Worm (Caenorhabditis elegans): ENCODE results near the gene srbc-21.

Gene srbc-21

ce11 chrV:2177307-2177764 is 22.0 kb downstream of the srbc-21 start, which contains the start of gene srbc-17:
srbc-17 (plus strand) TSS chrV:2177714.
- TF ChIP-seq mep-1 (tag; optimal IDR thresholded peaks at IDR 0.05) (no peak), nhr-76 (tag; optimal IDR thresholded peaks at IDR 0.05) (no peak), ceh-83 (GFP tag; optimal IDR thresholded peaks at IDR 0.05) (no peak), ceh-39 (tag; optimal IDR thresholded peaks at IDR 0.05) (no peak), drap-1 (GFP tag; optimal IDR thresholded peaks at IDR 0.05) (no peak), elt-3 (tag; optimal IDR thresholded peaks at IDR 0.05) (no peak), lin-32 (GFP tag; optimal IDR thresholded peaks at IDR 0.05) (no peak), sem-2 (GFP tag; optimal IDR thresholded peaks at IDR 0.05) (no peak), nhr-2 (tag; optimal IDR thresholded peaks at IDR 0.05) (no peak), ztf-11 (tag; optimal IDR thresholded peaks at IDR 0.05) (no peak), nhr-28 (tag; optimal IDR thresholded peaks at IDR 0.05) (no peak), ceh-43 (GFP tag; optimal IDR thresholded peaks at IDR 0.05) (no peak), blmp-1 (tag; optimal IDR thresholded peaks at IDR 0.05) (no peak), snpc-4 (tag; optimal IDR thresholded peaks at IDR 0.05) (no peak), M03D4.4 (tag; optimal IDR thresholded peaks at IDR 0.05) (no peak), ham-2 (GFP tag; optimal IDR thresholded peaks at IDR 0.05) (no peak), pha-4 (tag; optimal IDR thresholded peaks at IDR 0.05) (no peak), hlh-1 (tag; optimal IDR thresholded peaks at IDR 0.05) (no peak), flh-1 (GFP tag; optimal IDR thresholded peaks at IDR 0.05) (no peak), cnd-1 (tag; optimal IDR thresholded peaks at IDR 0.05) (no peak)

DNA sequence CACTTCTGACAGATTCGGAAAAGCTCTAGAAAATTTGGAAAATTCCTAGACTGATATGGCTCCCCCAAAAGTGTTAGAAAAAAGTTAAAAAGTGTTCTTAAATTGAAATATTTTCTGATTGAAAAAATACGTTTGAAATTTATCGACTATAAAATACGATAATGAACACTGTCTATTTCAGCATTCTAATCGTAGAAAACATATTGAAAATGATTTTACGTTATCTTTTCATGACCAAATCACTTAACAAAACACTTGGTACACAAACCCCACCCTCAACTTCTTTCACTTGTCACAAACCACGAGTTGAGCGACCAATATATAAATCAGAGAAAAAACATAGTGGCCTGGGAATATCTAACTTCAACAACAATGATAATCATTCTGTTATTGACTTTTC is 23.9 kb downstream of the srbc-21 start, which contains the start of gene cyp-33C1:
Gene cyp-33C1, plus strand, starts transcription at position 301 of the 400 bp plus-strand sequence.
- TF ChIP-seq nhr-28 (tag; optimal IDR thresholded peaks at IDR 0.05) (no peak), unc-39 (tag; optimal IDR thresholded peaks at IDR 0.05) (no peak), ztf-11 (tag; optimal IDR thresholded peaks at IDR 0.05) (no peak), ceh-43 (GFP tag; optimal IDR thresholded peaks at IDR 0.05) (no peak), mab-5 (tag; optimal IDR thresholded peaks at IDR 0.05) (no peak)

ce11 chrV:2181738-2182137 is 26.4 kb downstream of the srbc-21 start, which contains the start of gene srbc-16:
srbc-16 (plus strand) TSS chrV:2182038.
- TF ChIP-seq nhr-237 (tag; optimal IDR thresholded peaks at IDR 0.05), result no peak
- TF ChIP-seq blmp-1 (tag; optimal IDR thresholded peaks at IDR 0.05), result no peak
- TF ChIP-seq ceh-39 (tag; optimal IDR thresholded peaks at IDR 0.05), result no peak
- no peak for TF ChIP-seq unc-120 (tag; optimal IDR thresholded peaks at IDR 0.05; ENCODE audit: poor library complexity, severe bottlenecking)
- no peak for TF ChIP-seq snpc-4 (tag; optimal IDR thresholded peaks at IDR 0.05)
- TF ChIP-seq ceh-43 (GFP tag; optimal IDR thresholded peaks at IDR 0.05), result no peak
- TF ChIP-seq mab-5 (tag; optimal IDR thresholded peaks at IDR 0.05), result no peak
- no peak for TF ChIP-seq tbx-8 (GFP tag; optimal IDR thresholded peaks at IDR 0.05)
- no peak for TF ChIP-seq M03D4.4 (tag; optimal IDR thresholded peaks at IDR 0.05)

DNA sequence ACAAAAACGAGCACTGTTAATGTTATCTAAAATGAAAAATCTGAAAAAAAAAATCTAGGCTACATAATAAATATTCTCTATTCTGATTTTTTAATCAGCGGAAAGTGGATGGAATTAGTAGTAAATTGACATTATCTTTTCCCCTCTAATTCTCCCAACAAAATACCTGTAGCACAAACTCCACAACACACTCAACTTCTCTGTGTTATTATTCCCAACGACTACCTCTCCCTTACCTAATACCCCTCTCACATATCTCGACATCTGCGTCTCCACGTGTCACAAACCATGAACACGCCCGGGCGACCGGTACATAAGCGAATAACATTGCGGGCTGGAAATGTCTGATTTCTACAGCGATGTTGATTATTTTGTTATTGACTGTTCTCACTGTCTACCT is 27.8 kb downstream of the srbc-21 start, which contains the start of gene cyp-33C2:
Gene cyp-33C2, plus strand, starts transcription at position 327 of the 400 bp plus-strand sequence.
- TF ChIP-seq ceh-83 (GFP tag; optimal IDR thresholded peaks at IDR 0.05) (no peak), elt-1 (tag; optimal IDR thresholded peaks at IDR 0.05; ENCODE audit: borderline replicate concordance, insufficient read depth) (no peak), lsy-2 (tag; optimal IDR thresholded peaks at IDR 0.05) (no peak), nhr-76 (tag; optimal IDR thresholded peaks at IDR 0.05) (no peak)

DNA sequence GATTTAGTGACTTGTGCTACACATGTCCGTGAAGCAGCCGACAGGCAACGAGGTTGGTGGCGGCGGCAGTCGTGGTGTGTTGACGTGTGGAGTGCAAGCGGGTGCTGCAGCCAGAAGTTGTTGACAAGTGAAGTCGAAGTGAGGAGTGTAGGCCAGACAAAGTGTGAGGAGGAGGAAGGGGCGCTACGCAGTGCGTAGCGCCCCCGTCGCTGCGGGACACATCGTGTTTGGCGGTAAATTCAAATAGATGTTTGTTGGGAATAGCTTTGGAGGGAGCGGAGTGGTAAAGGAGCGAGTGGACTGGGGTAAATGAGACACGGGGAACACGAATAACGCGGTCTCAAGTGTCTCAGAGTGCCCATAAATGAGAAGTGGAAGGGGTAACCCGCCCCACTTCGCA is 30.2 kb downstream of the srbc-21 start:
- TF ChIP-seq blmp-1 (tag; optimal IDR thresholded peaks at IDR 0.05) (no peak), nhr-76 (tag; optimal IDR thresholded peaks at IDR 0.05) (no peak), nhr-12 (tag; optimal IDR thresholded peaks at IDR 0.05) (no peak), cnd-1 (tag; optimal IDR thresholded peaks at IDR 0.05) (no peak), lin-13 (tag; optimal IDR thresholded peaks at IDR 0.05) (no peak), nhr-2 (tag; optimal IDR thresholded peaks at IDR 0.05) (no peak)

- no peak for TF ChIP-seq ztf-11 (tag; optimal IDR thresholded peaks at IDR 0.05)
- TF ChIP-seq elt-1 (tag; optimal IDR thresholded peaks at IDR 0.05; ENCODE audit: borderline replicate concordance, insufficient read depth), result no peak
- no peak for TF ChIP-seq blmp-1 (tag; optimal IDR thresholded peaks at IDR 0.05)
- no peak for TF ChIP-seq cnd-1 (tag; optimal IDR thresholded peaks at IDR 0.05)
- TF ChIP-seq tbx-8 (GFP tag; optimal IDR thresholded peaks at IDR 0.05), result no peak
- no peak for TF ChIP-seq unc-120 (tag; optimal IDR thresholded peaks at IDR 0.05; ENCODE audit: poor library complexity, severe bottlenecking)
- no peak for TF ChIP-seq sptf-1 (tag; optimal IDR thresholded peaks at IDR 0.05)
- TF ChIP-seq lin-32 (GFP tag; optimal IDR thresholded peaks at IDR 0.05), result no peak
- no peak for TF ChIP-seq sem-2 (GFP tag; optimal IDR thresholded peaks at IDR 0.05)
- TF ChIP-seq ceh-83 (GFP tag; optimal IDR thresholded peaks at IDR 0.05), result no peak
- no peak for TF ChIP-seq mep-1 (tag; optimal IDR thresholded peaks at IDR 0.05)
- TF ChIP-seq mab-5 (tag; optimal IDR thresholded peaks at IDR 0.05), result no peak
- TF ChIP-seq elt-3 (tag; optimal IDR thresholded peaks at IDR 0.05), result no peak
- no peak for TF ChIP-seq nhr-76 (tag; optimal IDR thresholded peaks at IDR 0.05)
- TF ChIP-seq ham-2 (GFP tag; optimal IDR thresholded peaks at IDR 0.05), result no peak
- TF ChIP-seq pha-4 (tag; optimal IDR thresholded peaks at IDR 0.05), result no peak
- no peak for TF ChIP-seq flh-1 (GFP tag; optimal IDR thresholded peaks at IDR 0.05)
- TF ChIP-seq nhr-237 (tag; optimal IDR thresholded peaks at IDR 0.05), result no peak
Observed at ce11 chrV:2187864-2188345, 32.6 kb downstream of the srbc-21 start, which contains the start of gene Y5H2B.3. Y5H2B.3 (plus strand) TSS chrV:2188295.

Data from whole organism, mixed stage, embryonic.